Worm (Caenorhabditis elegans) whole organism, L3 larva: Measurements from ENCODE around the gene srh-167.

ENCODE experiments used
- egl-27 ChIP-seq: sonication (generic microtip); optimal IDR thresholded peaks from 4 replicates; lab custom pipeline; 2017; ENCODE audit warnings: missing biosample characterization, missing genetic modification reagents, missing genetic modification characterization
- lin-39 ChIP-seq: fragments of 150-350 bp; optimal IDR thresholded peaks from 2 replicates; lab custom pipeline; 2018; ENCODE audit warnings: missing biosample characterization, missing genetic modification reagents, missing genetic modification characterization
- pha-4 ChIP-seq: fragments of 150-350 bp; optimal IDR thresholded peaks from 2 replicates; lab custom pipeline; 2014; ENCODE audit warnings: missing biosample characterization, missing genetic modification reagents, missing genetic modification characterization

DNA sequence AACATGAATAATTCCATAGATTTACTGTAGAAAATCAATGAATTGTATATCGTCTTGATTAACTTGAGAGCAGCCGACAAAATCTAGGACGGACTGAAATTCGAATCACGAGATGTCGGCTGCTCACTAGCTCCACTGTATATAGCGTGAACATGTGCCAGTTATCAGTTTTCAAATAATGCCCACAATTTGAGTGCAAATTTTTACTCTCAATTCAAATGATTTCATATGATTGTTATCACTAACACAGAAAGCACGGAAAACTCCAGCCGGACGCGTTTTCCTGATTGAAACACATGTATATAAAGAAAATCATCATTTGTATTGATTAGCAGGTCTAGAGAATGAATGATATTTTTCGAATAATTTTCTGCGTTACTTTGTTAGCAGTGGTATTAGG, 41.1 kb upstream of the srh-167 start, which contains the start of gene oac-5:
- TF ChIP-seq lin-39 (tag; lab: Kevin White, UChicago) (no peak), pha-4 (no peak), egl-27 (no peak)
